Worm (Caenorhabditis elegans) whole organism, young adult: ENCODE results near the gene srj-27.

Experiments used
- B0019.2 ChIP-seq: fragments of 200-800 bp; sonication (Bioruptor generic); conservative IDR thresholded peaks from 2 replicates; pipeline ENCODE4 v1.3.6; 2022; ENCODE audit warnings: missing genetic modification reagents, missing genetic modification characterization, missing compliant biosample characterization
- B0035.1 ChIP-seq: sonication (generic microtip); optimal IDR thresholded peaks from 2 replicates; lab custom pipeline; 2016; ENCODE audit warnings: missing genetic modification characterization, mild to moderate bottlenecking, missing compliant biosample characterization, missing genotype, missing genetic modification reagents
- B0336.3 ChIP-seq: fragments of 200-800 bp; sonication (Bioruptor generic); IDR thresholded peaks from 2 replicates; pipeline ENCODE4 v1.3.6; 2022; ENCODE audit warnings: missing genetic modification characterization, missing compliant biosample characterization
- C06A6.2 ChIP-seq: fragments of 200-800 bp; sonication (Bioruptor generic); conservative IDR thresholded peaks from 2 replicates; pipeline ENCODE4 v1.3.6; 2022; ENCODE audit warnings: missing genetic modification characterization, missing compliant biosample characterization
- D2030.7 ChIP-seq: fragments of 200-800 bp; sonication (Bioruptor generic); IDR thresholded peaks from 2 replicates; pipeline ENCODE4 v1.3.6; 2022; ENCODE audit warnings: missing genetic modification reagents, missing genetic modification characterization, missing compliant biosample characterization
- F22D6.2 ChIP-seq: sonication (generic microtip); optimal IDR thresholded peaks from 2 replicates; lab custom pipeline; 2016; ENCODE audit warnings: mild to moderate bottlenecking, missing genetic modification characterization, missing compliant biosample characterization
- F33H1.4 ChIP-seq: fragments of 200-800 bp; sonication (Bioruptor generic); IDR thresholded peaks from 2 replicates; pipeline ENCODE4 v1.3.6; 2022; ENCODE audit warnings: missing genetic modification reagents, missing genetic modification characterization, missing compliant biosample characterization
- F52B5.7 ChIP-seq: sonication (generic microtip); optimal IDR thresholded peaks from 2 replicates; lab custom pipeline; 2016; ENCODE audit warnings: mild to moderate bottlenecking, missing genetic modification characterization, missing compliant biosample characterization
- F57A8.1 ChIP-seq: fragments of 200-800 bp; sonication (Bioruptor generic); optimal IDR thresholded peaks from 2 replicates; lab custom pipeline; 2018; ENCODE audit warnings: mild to moderate bottlenecking, missing genetic modification characterization, moderate library complexity, missing compliant biosample characterization
- K12H6.12 ChIP-seq: fragments of 200-800 bp; sonication (Bioruptor generic); optimal IDR thresholded peaks from 2 replicates; lab custom pipeline; 2018; ENCODE audit warnings: mild to moderate bottlenecking, missing genetic modification characterization, missing compliant biosample characterization
- T26A5.8 ChIP-seq: sonication (generic microtip); optimal IDR thresholded peaks from 2 replicates; lab custom pipeline; 2016; ENCODE audit warnings: missing genetic modification characterization, missing compliant biosample characterization
- Y53F4B.3 ChIP-seq: fragments of 200-800 bp; sonication (Bioruptor generic); IDR thresholded peaks from 2 replicates; pipeline ENCODE4 v1.3.6; 2022; ENCODE audit warnings: missing genetic modification reagents, missing genetic modification characterization, missing compliant biosample characterization
- Y95B8A.8 ChIP-seq: fragments of 200-800 bp; sonication (Bioruptor generic); IDR thresholded peaks from 2 replicates; pipeline ENCODE4 v1.3.6; 2022; ENCODE audit warnings: missing genetic modification reagents, missing genetic modification characterization, missing compliant biosample characterization
- ZK185.1 ChIP-seq: sonication (generic microtip); optimal IDR thresholded peaks from 2 replicates; lab custom pipeline; 2016; ENCODE audit warnings: mild to moderate bottlenecking, missing genetic modification characterization, missing compliant biosample characterization; ENCODE audit not compliant: poor library complexity, severe bottlenecking
- akir-1 ChIP-seq: fragments of 200-800 bp; sonication (Bioruptor generic); optimal IDR thresholded peaks from 2 replicates; lab custom pipeline; 2018; ENCODE audit warnings: mild to moderate bottlenecking, missing genetic modification characterization, moderate library complexity, missing compliant biosample characterization
- aptf-3 ChIP-seq: fragments of 200-800 bp; sonication (Bioruptor generic); IDR thresholded peaks from 2 replicates; pipeline ENCODE4 v1.3.6; 2022; ENCODE audit warnings: missing genetic modification characterization, missing compliant biosample characterization
- bed-2 ChIP-seq: fragments of 200-800 bp; sonication (Bioruptor generic); IDR thresholded peaks from 2 replicates; pipeline ENCODE4 v1.3.6; 2022; ENCODE audit warnings: missing genetic modification reagents, missing genetic modification characterization, missing compliant biosample characterization
- ccch-3 ChIP-seq: fragments of 200-800 bp; sonication (Bioruptor generic); optimal IDR thresholded peaks from 2 replicates; lab custom pipeline; 2018; ENCODE audit warnings: mild to moderate bottlenecking, missing genetic modification characterization, missing compliant biosample characterization
- cebp-2 ChIP-seq: fragments of 200-800 bp; sonication (Bioruptor generic); IDR thresholded peaks from 2 replicates; pipeline ENCODE4 v1.3.6; 2022; ENCODE audit warnings: missing genetic modification characterization, missing compliant biosample characterization
- ceh-100 ChIP-seq: fragments of 200-800 bp; sonication (Bioruptor generic); IDR thresholded peaks from 2 replicates; pipeline ENCODE4 v1.3.6; 2022; ENCODE audit warnings: missing genetic modification reagents, missing genetic modification characterization, missing compliant biosample characterization
- ceh-40 ChIP-seq: fragments of 200-800 bp; sonication (Bioruptor generic); IDR thresholded peaks from 2 replicates; pipeline ENCODE4 v1.3.6; 2022; ENCODE audit warnings: missing genetic modification characterization, missing compliant biosample characterization
- ceh-58 ChIP-seq: fragments of 200-800 bp; sonication (Bioruptor generic); IDR thresholded peaks from 2 replicates; pipeline ENCODE4 v1.3.6; 2022; ENCODE audit warnings: missing genetic modification characterization, missing compliant biosample characterization
- ceh-91 ChIP-seq: fragments of 200-800 bp; sonication (Bioruptor generic); IDR thresholded peaks from 2 replicates; pipeline ENCODE4 v1.3.6; 2022; ENCODE audit warnings: missing genetic modification reagents, missing genetic modification characterization, missing compliant biosample characterization
- chd-7 ChIP-seq: sonication (generic microtip); optimal IDR thresholded peaks from 2 replicates; lab custom pipeline; 2016; ENCODE audit warnings: mild to moderate bottlenecking, missing genetic modification characterization, moderate library complexity, missing compliant biosample characterization
- die-1 ChIP-seq: sonication (generic microtip); optimal IDR thresholded peaks from 2 replicates; lab custom pipeline; 2016; ENCODE audit warnings: missing genotype, mild to moderate bottlenecking, missing genetic modification characterization, missing compliant biosample characterization
- dpff-1 ChIP-seq: sonication (generic microtip); optimal IDR thresholded peaks from 2 replicates; lab custom pipeline; 2017; ENCODE audit warnings: mild to moderate bottlenecking, missing genetic modification characterization, missing compliant biosample characterization
- egl-18 ChIP-seq: fragments of 200-800 bp; sonication (Bioruptor generic); IDR thresholded peaks from 2 replicates; pipeline ENCODE4 v1.3.6; 2022; ENCODE audit warnings: missing genetic modification reagents, missing genetic modification characterization, missing compliant biosample characterization
- egl-44 ChIP-seq: fragments of 200-800 bp; sonication (Bioruptor generic); IDR thresholded peaks from 2 replicates; pipeline ENCODE4 v1.3.6; 2022; ENCODE audit warnings: missing genetic modification reagents, missing genetic modification characterization, missing compliant biosample characterization
- egrh-3 ChIP-seq: fragments of 200-800 bp; sonication (Bioruptor generic); IDR thresholded peaks from 2 replicates; pipeline ENCODE4 v1.3.6; 2022; ENCODE audit warnings: missing genetic modification reagents, missing genetic modification characterization, missing compliant biosample characterization
- ekl-4 ChIP-seq: fragments of 200-800 bp; sonication (Bioruptor generic); IDR thresholded peaks from 2 replicates; pipeline ENCODE4 v1.3.6; 2022; ENCODE audit warnings: missing genetic modification reagents, missing genetic modification characterization, missing compliant biosample characterization
- ets-4 ChIP-seq: fragments of 200-800 bp; sonication (Bioruptor generic); optimal IDR thresholded peaks from 2 replicates; lab custom pipeline; 2018; ENCODE audit warnings: mild to moderate bottlenecking, missing genetic modification characterization, missing compliant biosample characterization
- him-1 ChIP-seq: sonication (generic microtip); optimal IDR thresholded peaks from 2 replicates; lab custom pipeline; 2016; ENCODE audit warnings: missing genotype, missing genetic modification reagents, missing genetic modification characterization, missing compliant biosample characterization
- let-526 ChIP-seq: fragments of 200-800 bp; sonication (Bioruptor generic); IDR thresholded peaks from 2 replicates; pipeline ENCODE4 v1.3.6; 2022; ENCODE audit warnings: missing genetic modification reagents, missing genetic modification characterization, missing compliant biosample characterization
- lin-26 ChIP-seq: fragments of 200-800 bp; sonication (Bioruptor generic); IDR thresholded peaks from 2 replicates; pipeline ENCODE4 v1.3.6; 2022; ENCODE audit warnings: missing genetic modification reagents, missing genetic modification characterization, missing compliant biosample characterization
- lin-40 ChIP-seq: sonication (generic microtip); optimal IDR thresholded peaks from 2 replicates; lab custom pipeline; 2016; ENCODE audit warnings: missing genetic modification characterization, mild to moderate bottlenecking, missing compliant biosample characterization, missing genotype, missing genetic modification reagents
- lsy-27 ChIP-seq: sonication (generic microtip); optimal IDR thresholded peaks from 2 replicates; lab custom pipeline; 2017; ENCODE audit warnings: missing genetic modification characterization, mild to moderate bottlenecking, missing compliant biosample characterization, antibody characterized with exemption, missing genotype, borderline replicate concordance; ENCODE audit not compliant: insufficient read depth
- madf-10 ChIP-seq: sonication (generic microtip); optimal IDR thresholded peaks from 2 replicates; lab custom pipeline; 2016; ENCODE audit warnings: mild to moderate bottlenecking, missing genetic modification characterization, missing compliant biosample characterization
- mcd-1 ChIP-seq: fragments of 200-800 bp; sonication (Bioruptor generic); IDR thresholded peaks from 2 replicates; pipeline ENCODE4 v1.3.6; 2022; ENCODE audit warnings: missing genetic modification reagents, missing genetic modification characterization, missing compliant biosample characterization
- mel-28 ChIP-seq: sonication (generic microtip); optimal IDR thresholded peaks from 2 replicates; lab custom pipeline; 2016; ENCODE audit warnings: borderline replicate concordance, mild to moderate bottlenecking, missing genetic modification characterization, missing compliant biosample characterization
- mxl-1 ChIP-seq: sonication (generic microtip); optimal IDR thresholded peaks from 2 replicates; lab custom pipeline; 2016; ENCODE audit warnings: missing genetic modification characterization, missing compliant biosample characterization
- nfyb-1 ChIP-seq: fragments of 200-800 bp; sonication (Bioruptor generic); IDR thresholded peaks from 2 replicates; pipeline ENCODE4 v1.3.6; 2022; ENCODE audit warnings: missing genetic modification reagents, missing genetic modification characterization, missing compliant biosample characterization
- nhr-90 ChIP-seq: sonication (generic microtip); optimal IDR thresholded peaks from 2 replicates; lab custom pipeline; 2016; ENCODE audit warnings: missing genotype, mild to moderate bottlenecking, missing genetic modification characterization, missing compliant biosample characterization
- pbrm-1 ChIP-seq: fragments of 200-800 bp; sonication (Bioruptor generic); IDR thresholded peaks from 2 replicates; pipeline ENCODE4 v1.3.6; 2022; ENCODE audit warnings: missing genetic modification reagents, missing genetic modification characterization, missing compliant biosample characterization
- snpc-1.3 ChIP-seq: sonication (generic microtip); optimal IDR thresholded peaks from 2 replicates; lab custom pipeline; 2017; ENCODE audit warnings: missing genetic modification characterization, mild to moderate bottlenecking, missing compliant biosample characterization, antibody characterized with exemption, moderate library complexity, missing genotype, missing genetic modification reagents; ENCODE audit not compliant: insufficient read depth
- snpc-3.4 ChIP-seq: sonication (generic microtip); optimal IDR thresholded peaks from 2 replicates; lab custom pipeline; 2017; ENCODE audit warnings: missing genetic modification characterization, mild to moderate bottlenecking, missing compliant biosample characterization, antibody characterized with exemption, moderate library complexity, missing genotype, missing genetic modification reagents
- sptf-2 ChIP-seq: fragments of 200-800 bp; sonication (Bioruptor generic); optimal IDR thresholded peaks from 2 replicates; lab custom pipeline; 2018; ENCODE audit warnings: mild to moderate bottlenecking, missing genetic modification characterization, missing compliant biosample characterization
- tlf-1 ChIP-seq: fragments of 200-800 bp; sonication (Bioruptor generic); optimal IDR thresholded peaks from 2 replicates; lab custom pipeline; 2018; ENCODE audit warnings: mild to moderate bottlenecking, missing genetic modification characterization, missing compliant biosample characterization
- unc-62 ChIP-seq: fragments of 150-350 bp; optimal IDR thresholded peaks from 2 replicates; lab custom pipeline; 2014; ENCODE audit warnings: missing biosample characterization, missing genetic modification reagents, missing genetic modification characterization

srj-27 gene

DNA sequence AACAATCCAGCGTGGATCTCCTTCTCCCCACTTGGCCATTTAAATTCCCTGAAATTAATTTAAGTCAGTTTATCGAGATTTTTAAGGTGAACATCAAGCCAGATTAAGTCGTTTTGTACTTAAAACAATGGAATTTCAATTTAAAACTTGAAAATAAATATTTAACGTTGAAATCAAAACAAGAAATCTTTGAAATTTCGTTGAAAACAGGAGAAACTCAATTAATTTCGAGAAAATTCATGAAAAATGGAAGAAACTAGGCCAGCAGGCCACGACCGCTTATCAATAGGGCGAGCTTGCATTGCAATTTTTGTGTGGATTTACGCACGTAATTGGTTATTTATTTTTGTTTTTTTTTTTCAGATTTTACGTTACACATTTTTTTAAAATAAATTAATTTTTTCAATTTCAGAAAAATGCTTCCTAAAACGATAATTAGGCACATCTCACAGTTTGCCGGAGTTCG, 41.9 kb downstream of the srj-27 start, which contains the start of the genes ahsa-1 and C01G10.7 (continued):
- peak; percentile 94 for TF ChIP-seq bed-2
- TF ChIP-seq mel-28 (tag; lab: Kevin White, UChicago) = peak; percentile 57
- no peak for TF ChIP-seq F57A8.1 (GFP tag; lab: Kevin White, UChicago)
- no peak for TF ChIP-seq dpff-1 (tag; lab: Kevin White, UChicago)
- no peak for TF ChIP-seq die-1 (tag; lab: Kevin White, UChicago)
- peak; percentile 31 for TF ChIP-seq akir-1 (GFP tag; lab: Kevin White, UChicago)
- peak; percentile 81; the same call in 1 of the 2 replicates for TF ChIP-seq Y95B8A.8 (GFP tag; lab: Robert Waterston, UW)
- TF ChIP-seq ceh-91 (GFP tag; lab: Robert Waterston, UW) = peak; percentile 90
- peak; percentile 86 for TF ChIP-seq tlf-1 (GFP tag; lab: Kevin White, UChicago)
- TF ChIP-seq snpc-3.4 (tag; lab: Kevin White, UChicago) = peak; percentile 51
- TF ChIP-seq lin-40 (tag; lab: Kevin White, UChicago) = no peak
- TF ChIP-seq egrh-3 (GFP tag; lab: Robert Waterston, UW) = peak; percentile 55; the same call in 1 of the 2 replicates
- TF ChIP-seq ceh-40 (GFP tag; lab: Robert Waterston, UW) = no peak
- peak; percentile 41 for TF ChIP-seq sptf-2
- TF ChIP-seq lsy-27 (tag; lab: Kevin White, UChicago) = no peak
- peak; percentile 65 for TF ChIP-seq snpc-1.3
- peak; percentile 52 for TF ChIP-seq F22D6.2 (tag; lab: Kevin White, UChicago)
- peak; percentile 41 for TF ChIP-seq B0035.1 (tag; lab: Kevin White, UChicago)
- TF ChIP-seq pbrm-1 (GFP tag; lab: Robert Waterston, UW) = peak; percentile 87; the same call in 1 of the 2 replicates
- no peak; the same call in 1 of the 2 replicates for TF ChIP-seq nfyb-1 (GFP tag; lab: Robert Waterston, UW)
- TF ChIP-seq chd-7 (tag; lab: Kevin White, UChicago) = no peak
- TF ChIP-seq madf-10 (tag; lab: Kevin White, UChicago) = peak; percentile 87
- TF ChIP-seq aptf-3 (GFP tag; lab: Robert Waterston, UW) = no peak
- no peak for TF ChIP-seq unc-62 (GFP tag; lab: Kevin White, UChicago)
- no peak for TF ChIP-seq egl-18
- TF ChIP-seq cebp-2 (GFP tag; lab: Robert Waterston, UW) = no peak
- TF ChIP-seq nhr-90 (tag; lab: Kevin White, UChicago) = no peak
- TF ChIP-seq mxl-1 (tag; lab: Kevin White, UChicago) = no peak
- peak; percentile 80 for TF ChIP-seq egl-44
- TF ChIP-seq T26A5.8 (tag; lab: Kevin White, UChicago) = no peak
- TF ChIP-seq him-1 (tag; lab: Kevin White, UChicago) = peak; percentile 26
- no peak for TF ChIP-seq ceh-58
- peak; percentile 90 for TF ChIP-seq let-526 (GFP tag; lab: Robert Waterston, UW)
- no peak for TF ChIP-seq C06A6.2
- TF ChIP-seq, all 124 proteins: peak for 69

DNA sequence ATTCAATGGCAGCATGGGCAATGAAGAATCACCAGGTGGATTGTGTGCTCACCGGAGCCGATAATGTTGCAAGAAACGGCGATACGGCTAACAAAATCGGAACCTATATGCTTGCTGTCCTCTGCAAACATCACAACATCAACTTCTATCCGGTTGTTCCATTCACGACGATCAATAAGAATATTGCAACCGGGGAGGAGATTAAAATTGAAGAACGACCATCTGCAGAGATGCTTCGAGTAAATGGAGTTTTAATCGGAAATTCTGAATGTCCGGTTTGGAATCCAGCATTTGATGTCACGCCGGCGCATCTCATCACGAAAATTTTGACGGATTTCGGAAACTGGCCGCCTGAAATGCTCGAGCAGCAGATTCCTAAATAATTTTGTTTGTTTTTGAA, 43.7 kb downstream of the srj-27 start:
- TF ChIP-seq ekl-4 (GFP tag; lab: Robert Waterston, UW) = peak; percentile 58
- no peak for TF ChIP-seq B0019.2 (GFP tag; lab: Robert Waterston, UW)
- no peak for TF ChIP-seq Y53F4B.3
- TF ChIP-seq F52B5.7 (tag; lab: Kevin White, UChicago) = no peak
- TF ChIP-seq D2030.7 (GFP tag; lab: Robert Waterston, UW) = peak; percentile 45
- no peak for TF ChIP-seq ets-4 (GFP tag; lab: Kevin White, UChicago)
- peak; percentile 51; the same call in 1 of the 2 replicates for TF ChIP-seq mcd-1 (GFP tag; lab: Robert Waterston, UW)
- TF ChIP-seq ccch-3 (GFP tag; lab: Kevin White, UChicago) = no peak
- TF ChIP-seq akir-1 (GFP tag; lab: Kevin White, UChicago) = no peak
- no peak for TF ChIP-seq ceh-100
- no peak for TF ChIP-seq F33H1.4 (GFP tag; lab: Robert Waterston, UW)
- TF ChIP-seq ZK185.1 (tag; lab: Kevin White, UChicago) = peak; percentile 30
- TF ChIP-seq lin-26 = no peak
- no peak for TF ChIP-seq K12H6.12
- peak; percentile 82 for TF ChIP-seq B0336.3 (GFP tag; lab: Robert Waterston, UW)
- TF ChIP-seq nhr-90 (tag; lab: Kevin White, UChicago) = peak; percentile 6
- TF ChIP-seq chd-7 (tag; lab: Kevin White, UChicago) = peak; percentile 57
